Worm (Caenorhabditis elegans) whole organism, L4 larva: ENCODE measurements around the gene sma-2.

Experiments used
- D1046.2 ChIP-seq: fragments of 200-800 bp; sonication (Bioruptor generic); IDR thresholded peaks from 2 replicates; pipeline ENCODE4 v1.3.6; 2022; ENCODE audit warnings: missing genetic modification characterization, missing compliant biosample characterization
- F10B5.3 ChIP-seq: sonication (generic microtip); optimal IDR thresholded peaks from 2 replicates; lab custom pipeline; 2016; ENCODE audit warnings: mild to moderate bottlenecking, missing genetic modification characterization, missing compliant biosample characterization
- F26F4.8 ChIP-seq: fragments of 200-800 bp; sonication (Bioruptor generic); conservative IDR thresholded peaks from 2 replicates; pipeline ENCODE4 v1.3.6; 2022; ENCODE audit warnings: missing genetic modification characterization, missing compliant biosample characterization
- F44E2.7 ChIP-seq: fragments of 200-800 bp; sonication (Bioruptor generic); IDR thresholded peaks from 2 replicates; pipeline ENCODE4 v2.1.2; 2022; ENCODE audit warnings: missing genetic modification characterization, missing compliant biosample characterization
- F49E8.2 ChIP-seq: sonication (generic microtip); optimal IDR thresholded peaks from 2 replicates; lab custom pipeline; 2016; ENCODE audit warnings: missing compliant biosample characterization, mild to moderate bottlenecking, missing genetic modification characterization, borderline replicate concordance
- R02D3.7 ChIP-seq: fragments of 150-350 bp; sonication (generic microtip); optimal IDR thresholded peaks from 3 replicates; lab custom pipeline; 2014; ENCODE audit warnings: missing biosample characterization, missing genetic modification characterization
- Y5F2A.4 ChIP-seq: fragments of 200-800 bp; sonication (Bioruptor generic); optimal IDR thresholded peaks from 2 replicates; lab custom pipeline; 2018; ENCODE audit warnings: mild to moderate bottlenecking, missing genetic modification characterization, missing compliant biosample characterization
- ZK337.2 ChIP-seq: fragments of 200-800 bp; sonication (Bioruptor generic); IDR thresholded peaks from 2 replicates; pipeline ENCODE4 v1.3.6; 2022; ENCODE audit warnings: missing genetic modification reagents, missing genetic modification characterization, missing compliant biosample characterization
- ZK546.5 ChIP-seq, 2 experiments: sonication (generic microtip); optimal IDR thresholded peaks; 2 replicates each; lab custom pipeline; 2017; ENCODE audit warnings: missing biosample characterization in 2 of 2, missing genetic modification characterization in 2 of 2
- aha-1 ChIP-seq: fragments of 150-350 bp; peaks from one replicate; lab custom pipeline; 2014; ENCODE audit warnings: missing biosample characterization, missing genetic modification characterization
- ceh-32 ChIP-seq: sonication (generic microtip); optimal IDR thresholded peaks from 2 replicates; lab custom pipeline; 2016; ENCODE audit warnings: mild to moderate bottlenecking, missing genetic modification characterization, missing compliant biosample characterization; ENCODE audit not compliant: poor library complexity
- ces-1 ChIP-seq: fragments of 150-350 bp; sonication (generic microtip); optimal IDR thresholded peaks from 4 replicates; lab custom pipeline; 2014; ENCODE audit warnings: missing biosample characterization, missing genetic modification reagents, missing genetic modification characterization
- daf-12 ChIP-seq: fragments of 150-350 bp; optimal IDR thresholded peaks from 2 replicates; lab custom pipeline; 2014; ENCODE audit warnings: missing biosample characterization, missing genetic modification reagents, missing genetic modification characterization
- daf-8 ChIP-seq: fragments of 200-800 bp; sonication (Bioruptor generic); IDR thresholded peaks from 2 replicates; pipeline ENCODE4 v1.3.6; 2022; ENCODE audit warnings: missing genetic modification characterization, missing compliant biosample characterization
- dmd-6 ChIP-seq: fragments of 200-800 bp; sonication (Bioruptor generic); IDR thresholded peaks from 2 replicates; pipeline ENCODE4 v1.3.6; 2022; ENCODE audit warnings: missing genetic modification reagents, missing genetic modification characterization, missing compliant biosample characterization
- dmd-9 ChIP-seq: fragments of 200-800 bp; sonication (Bioruptor generic); IDR thresholded peaks from 2 replicates; pipeline ENCODE4 v1.3.6; 2022; ENCODE audit warnings: missing genetic modification reagents, missing genetic modification characterization, missing compliant biosample characterization
- dve-1 ChIP-seq: sonication (generic microtip); optimal IDR thresholded peaks from 2 replicates; lab custom pipeline; 2017; ENCODE audit warnings: antibody characterized with exemption, mild to moderate bottlenecking, missing genetic modification characterization, missing compliant biosample characterization; ENCODE audit not compliant: insufficient read depth
- gei-8 ChIP-seq: fragments of 200-800 bp; sonication (Bioruptor generic); optimal IDR thresholded peaks from 2 replicates; lab custom pipeline; 2018; ENCODE audit warnings: mild to moderate bottlenecking, missing genetic modification characterization, missing compliant biosample characterization
- hif-1 ChIP-seq, 2 experiments: sonication (generic microtip); optimal IDR thresholded peaks; 2 replicates each; lab custom pipeline; 2016 to 2017; ENCODE audit warnings: missing compliant biosample characterization in 2 of 2, missing genetic modification characterization in 2 of 2, missing genetic modification reagents in 2 of 2, missing genotype in 2 of 2, mild to moderate bottlenecking in 1 of 2
- hlh-30 ChIP-seq: sonication (generic microtip); optimal IDR thresholded peaks from 2 replicates; lab custom pipeline; 2017; ENCODE audit warnings: antibody characterized with exemption, mild to moderate bottlenecking, missing genetic modification characterization, missing compliant biosample characterization; ENCODE audit not compliant: insufficient read depth
- jun-1 ChIP-seq: fragments of 150-350 bp; optimal IDR thresholded peaks from 2 replicates; lab custom pipeline; 2014; ENCODE audit warnings: missing biosample characterization, missing genetic modification reagents, missing genetic modification characterization
- lin-15B ChIP-seq: fragments of 150-350 bp; sonication (generic microtip); optimal IDR thresholded peaks from 3 replicates; lab custom pipeline; 2014; ENCODE audit warnings: missing biosample characterization, missing genetic modification characterization
- lin-39 ChIP-seq: fragments of 150-350 bp; optimal IDR thresholded peaks from 2 replicates; lab custom pipeline; 2014; ENCODE audit warnings: missing biosample characterization, missing genetic modification reagents, missing genetic modification characterization
- lir-3 ChIP-seq: sonication (generic microtip); optimal IDR thresholded peaks from 2 replicates; lab custom pipeline; 2016; ENCODE audit warnings: mild to moderate bottlenecking, missing genetic modification characterization, missing compliant biosample characterization
- lsy-2 ChIP-seq, 2 experiments: fragments of 150-350 bp in 1 of 2; sonication (generic microtip) in 1 of 2; optimal IDR thresholded peaks; 2 replicates each; lab custom pipeline; 2014 to 2017; ENCODE audit warnings: missing biosample characterization in 2 of 2, missing genetic modification characterization in 2 of 2
- madf-9 ChIP-seq: fragments of 200-800 bp; sonication (Bioruptor generic); conservative IDR thresholded peaks from 2 replicates; pipeline ENCODE4 v1.3.6; 2022; ENCODE audit warnings: missing genetic modification reagents, missing genetic modification characterization, missing compliant biosample characterization
- mdl-1 ChIP-seq, 2 experiments: fragments of 150-350 bp in 1 of 2; sonication (generic microtip) in 1 of 2; optimal IDR thresholded peaks; 2 replicates each; lab custom pipeline; 2014 to 2017; ENCODE audit warnings: missing biosample characterization in 2 of 2, missing genetic modification characterization in 2 of 2
- mxl-3 ChIP-seq: fragments of 200-800 bp; sonication (Bioruptor generic); optimal IDR thresholded peaks from 2 replicates; lab custom pipeline; 2018; ENCODE audit warnings: mild to moderate bottlenecking, missing genetic modification characterization, missing compliant biosample characterization
- nhr-102 ChIP-seq: sonication (generic microtip); optimal IDR thresholded peaks from 2 replicates; lab custom pipeline; 2016; ENCODE audit warnings: mild to moderate bottlenecking, missing genetic modification characterization, moderate library complexity, missing compliant biosample characterization
- nhr-11 ChIP-seq: fragments of 150-350 bp; optimal IDR thresholded peaks from 2 replicates; lab custom pipeline; 2014; ENCODE audit warnings: missing biosample characterization, missing genetic modification characterization
- nhr-111 ChIP-seq: fragments of 200-800 bp; sonication (Bioruptor generic); optimal IDR thresholded peaks from 2 replicates; lab custom pipeline; 2018; ENCODE audit warnings: mild to moderate bottlenecking, missing genetic modification characterization, missing compliant biosample characterization
- nhr-28 ChIP-seq: fragments of 150-350 bp; optimal IDR thresholded peaks from 2 replicates; lab custom pipeline; 2014; ENCODE audit warnings: missing biosample characterization, missing genetic modification characterization
- nhr-42 ChIP-seq: fragments of 200-800 bp; sonication (Bioruptor generic); IDR thresholded peaks from 2 replicates; pipeline ENCODE4 v1.3.6; 2022; ENCODE audit warnings: missing genetic modification characterization, missing compliant biosample characterization
- nhr-48 ChIP-seq: sonication (generic microtip); optimal IDR thresholded peaks from 2 replicates; lab custom pipeline; 2016; ENCODE audit warnings: mild to moderate bottlenecking, missing genetic modification characterization, missing compliant biosample characterization
- nhr-76 ChIP-seq: fragments of 150-350 bp; optimal IDR thresholded peaks from 2 replicates; lab custom pipeline; 2014; ENCODE audit warnings: missing biosample characterization, missing genetic modification characterization
- nhr-77 ChIP-seq: fragments of 150-350 bp; optimal IDR thresholded peaks from 2 replicates; lab custom pipeline; 2014; ENCODE audit warnings: missing biosample characterization, missing genetic modification characterization
- set-16 ChIP-seq: fragments of 200-800 bp; sonication (Bioruptor generic); IDR thresholded peaks from 2 replicates; pipeline ENCODE4 v1.3.6; 2022; ENCODE audit warnings: missing genetic modification reagents, missing genetic modification characterization, missing compliant biosample characterization
- skn-1 ChIP-seq: fragments of 150-350 bp; optimal IDR thresholded peaks from 2 replicates; lab custom pipeline; 2014; ENCODE audit warnings: missing biosample characterization, missing genetic modification characterization
- snpc-4 ChIP-seq: fragments of 150-350 bp; optimal IDR thresholded peaks from 2 replicates; lab custom pipeline; 2014; ENCODE audit warnings: missing biosample characterization, missing genetic modification characterization
- tra-1 ChIP-seq: fragments of 200-800 bp; sonication (Bioruptor generic); IDR thresholded peaks from 2 replicates; pipeline ENCODE4 v1.3.6; 2022; ENCODE audit warnings: missing genetic modification reagents, missing genetic modification characterization, missing compliant biosample characterization

sma-2 gene

DNA sequence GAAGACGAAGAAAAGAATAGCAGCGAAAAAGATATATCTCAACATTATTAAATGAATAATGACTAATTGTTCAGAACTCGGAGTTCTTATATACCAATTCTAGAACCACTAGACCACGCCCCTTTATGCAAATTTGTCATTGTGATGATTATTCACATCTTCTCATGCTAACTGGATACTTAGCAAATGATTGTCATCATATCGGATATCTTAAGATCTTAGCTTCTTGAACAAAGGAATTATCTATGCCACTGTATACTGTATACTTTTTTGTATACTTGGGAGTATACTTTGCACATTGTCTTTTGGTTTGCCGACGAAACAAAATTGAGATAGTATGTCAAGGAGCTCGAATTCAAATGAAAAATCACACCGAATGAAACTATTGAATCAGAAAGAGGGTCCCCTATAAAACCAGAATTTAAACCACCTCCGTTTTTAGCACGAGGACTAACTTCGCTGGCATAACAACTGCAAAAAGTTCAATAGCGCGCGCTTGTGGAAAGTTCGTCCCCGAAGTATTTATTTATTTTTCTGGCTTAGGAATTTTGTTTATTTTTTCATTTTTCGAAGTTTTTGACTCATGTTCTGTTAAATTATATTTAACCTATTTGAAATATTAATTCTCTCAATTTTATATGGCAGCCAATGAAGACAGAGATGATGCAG lies 49.1 kb upstream of the sma-2 start, which contains the start of the genes sdz-1 and vps-33.1 (continued):
- TF ChIP-seq dmd-6 (GFP tag; lab: Robert Waterston, UW) (no peak), skn-1 (tag; lab: Kevin White, UChicago) (no peak), set-16 (GFP tag; lab: Robert Waterston, UW) (no peak), dve-1 (tag; lab: Kevin White, UChicago) (peak; percentile 18), gei-8 (no peak), hif-1 (tag; optimal IDR thresholded peaks at IDR 0.05; lab: Kevin White, UChicago) (peak in 1 of 2 experiments; percentile 60), daf-8 (GFP tag; lab: Robert Waterston, UW) (no peak), aha-1 (tag; lab: Kevin White, UChicago) (no peak)

DNA sequence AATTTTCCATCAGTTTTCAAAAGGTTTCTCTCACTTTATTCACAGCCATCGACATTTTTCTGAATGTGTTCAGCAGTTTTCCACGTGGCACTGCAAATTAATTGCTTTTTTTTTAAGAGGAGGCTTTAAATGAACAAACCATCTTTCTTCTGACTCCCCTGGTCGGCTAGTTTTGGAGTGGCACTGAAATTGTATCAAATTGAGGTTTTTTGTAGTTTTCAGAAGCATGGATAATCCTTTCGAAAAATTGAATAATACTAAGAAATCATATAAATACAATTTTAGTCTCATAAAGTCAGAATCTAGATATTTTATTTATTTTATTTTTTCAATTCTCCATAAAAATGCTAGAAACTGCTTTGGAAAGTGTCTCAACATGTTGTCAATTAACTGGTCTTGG lies 44.7 kb upstream of the sma-2 start, which contains the start of gene B0303.16:
Gene B0303.16 (plus strand): TSS at position 301 of the 400 bp plus-strand sequence.
- no peak for TF ChIP-seq lsy-2 (tag; optimal IDR thresholded peaks at IDR 0.05; lab: Kevin White, UChicago)
- TF ChIP-seq lir-3 (tag; lab: Kevin White, UChicago), result no peak
- TF ChIP-seq jun-1 (tag; lab: Kevin White, UChicago), result no peak
- TF ChIP-seq nhr-111, result no peak
- TF ChIP-seq lin-15B (tag; lab: Kevin White, UChicago), result no peak
- no peak for TF ChIP-seq Y5F2A.4 (GFP tag; lab: Kevin White, UChicago)
- no peak for TF ChIP-seq lin-39 (tag; lab: Kevin White, UChicago)
- TF ChIP-seq ces-1 (GFP tag; lab: Kevin White, UChicago), result no peak
- TF ChIP-seq, all 104 proteins: peak for 0

DNA sequence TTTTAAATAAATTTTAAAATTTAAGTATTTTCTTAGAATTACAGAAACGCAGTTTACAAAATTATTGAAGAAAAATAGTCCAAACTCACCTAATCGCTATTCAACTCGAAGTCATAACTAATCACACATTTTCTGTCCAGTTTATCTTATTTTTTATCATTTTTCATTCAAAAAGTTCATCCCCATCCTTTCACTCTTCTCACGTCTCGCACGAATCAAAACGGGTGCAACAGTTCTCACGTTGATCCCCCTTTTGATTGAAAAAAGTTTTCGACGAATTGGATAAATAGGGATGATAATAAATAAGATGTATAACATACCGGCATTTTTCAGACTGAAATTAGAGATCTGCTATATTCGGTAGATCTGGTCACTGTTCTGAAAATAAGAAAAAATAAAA lies 39.7 kb upstream of the sma-2 start:
- TF ChIP-seq nhr-48 (peak; percentile 42), nhr-28 (tag; lab: Kevin White, UChicago) (peak; percentile 26), ZK546.5 (tag; optimal IDR thresholded peaks at IDR 0.05; lab: Kevin White, UChicago) (no peak), mdl-1 (tag; optimal IDR thresholded peaks at IDR 0.05; lab: Kevin White, UChicago) (no peak), nhr-76 (no peak)

DNA sequence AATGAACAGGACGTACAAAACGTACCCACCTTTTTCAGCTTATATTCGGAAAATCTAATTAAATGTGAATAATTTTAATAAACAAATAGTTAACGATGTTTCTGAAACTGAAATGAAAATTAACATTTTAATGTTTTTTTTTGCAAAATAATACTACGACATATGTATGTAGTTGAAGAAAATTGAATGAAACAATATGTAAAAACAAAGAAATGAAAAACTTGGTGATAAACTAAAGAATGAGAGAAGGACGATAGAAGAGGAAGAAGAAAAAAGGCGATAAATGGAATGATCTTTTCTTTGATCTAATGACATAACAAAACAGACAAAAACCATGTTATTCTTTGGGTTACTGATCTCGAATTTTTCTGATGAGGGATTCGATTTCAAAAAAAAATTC lies 39.2 kb upstream of the sma-2 start, which contains the start of gene B0303.11:
Gene B0303.11 (minus strand): TSS at position 101 of the 400 bp plus-strand sequence.
- TF ChIP-seq aha-1 (tag; lab: Kevin White, UChicago) (peak; percentile 18), hif-1 (tag; optimal IDR thresholded peaks at IDR 0.05; lab: Kevin White, UChicago) (no peak)

DNA sequence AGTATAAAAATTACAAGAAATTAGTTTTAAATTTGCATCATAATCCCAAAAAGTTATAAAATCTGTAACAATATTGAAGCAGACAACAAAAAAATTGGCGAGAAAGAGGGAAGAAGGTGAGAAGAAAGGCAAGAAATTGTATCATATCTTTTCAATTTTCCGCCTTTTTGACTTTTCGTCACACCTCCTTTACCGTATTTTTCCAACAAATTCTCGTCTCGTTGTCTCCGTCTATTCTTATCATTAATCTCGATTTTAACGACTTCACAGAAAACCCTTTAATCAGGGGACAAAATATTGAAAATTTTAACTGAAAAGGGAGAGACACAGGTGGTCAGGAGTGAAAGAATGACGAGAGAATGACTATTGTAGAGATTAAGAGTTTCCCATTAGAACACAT lies 36.5 kb upstream of the sma-2 start:
- TF ChIP-seq aha-1 (tag; lab: Kevin White, UChicago), result no peak
- TF ChIP-seq nhr-28 (tag; lab: Kevin White, UChicago), result peak; percentile 37
- TF ChIP-seq dmd-9 (GFP tag; lab: Robert Waterston, UW), result no peak
- TF ChIP-seq R02D3.7 (tag; lab: Kevin White, UChicago), result no peak
- TF ChIP-seq nhr-42 (GFP tag; lab: Robert Waterston, UW), result no peak
- peak; percentile 18 for TF ChIP-seq hlh-30 (tag; lab: Kevin White, UChicago)

DNA sequence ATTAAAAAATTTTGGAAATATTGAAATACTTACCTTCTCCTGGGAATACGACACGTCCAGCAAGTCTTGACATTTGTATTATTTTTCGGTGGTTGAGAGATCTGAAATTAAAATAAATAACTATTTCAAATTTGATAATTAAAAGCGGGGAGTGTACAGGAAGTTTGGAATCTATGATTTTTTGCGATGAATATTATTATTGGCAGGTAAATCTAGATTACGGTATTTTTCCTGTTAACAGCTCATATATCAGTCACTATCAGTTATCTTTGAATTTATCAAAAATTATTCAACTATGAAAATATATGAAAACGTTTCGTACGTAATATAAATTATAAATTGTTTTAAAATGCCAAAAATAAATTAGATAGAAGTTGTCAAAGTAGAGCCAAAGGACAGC lies 33.4 kb upstream of the sma-2 start, which contains the start of gene B0303.14:
Gene B0303.14 (minus strand): TSS at position 101 of the 400 bp plus-strand sequence.
- TF ChIP-seq daf-12 (no peak), snpc-4 (no peak), F49E8.2 (tag; lab: Kevin White, UChicago) (no peak), dmd-6 (GFP tag; lab: Robert Waterston, UW) (no peak), nhr-102 (no peak), tra-1 (no peak), mdl-1 (tag; optimal IDR thresholded peaks at IDR 0.05; lab: Kevin White, UChicago) (no peak), D1046.2 (GFP tag; lab: Robert Waterston, UW) (no peak), nhr-77 (tag; lab: Kevin White, UChicago) (no peak), ZK337.2 (GFP tag; lab: Robert Waterston, UW) (no peak), nhr-28 (tag; lab: Kevin White, UChicago) (no peak), mxl-3 (GFP tag; lab: Kevin White, UChicago) (no peak), F26F4.8 (GFP tag; lab: Robert Waterston, UW) (no peak), ceh-32 (no peak), nhr-11 (tag; lab: Kevin White, UChicago) (no peak), hlh-30 (tag; lab: Kevin White, UChicago) (no peak), F44E2.7 (GFP tag; lab: Robert Waterston, UW) (no peak), madf-9 (no peak), F10B5.3 (tag; lab: Kevin White, UChicago) (no peak)
